Worm (Caenorhabditis elegans) whole organism, mixed stage, embryonic: ENCODE data around the gene nnt-1.
A peak's percentile ranks its signal among the peaks of the same experiment; 100 is the strongest.

Experiments used
- M03D4.4 ChIP-seq: sonication (generic microtip); optimal IDR thresholded peaks from 2 replicates; lab custom pipeline; 2017; ENCODE audit warnings: mild to moderate bottlenecking, missing genetic modification characterization, missing compliant biosample characterization
- bed-3 ChIP-seq: fragments of 200-800 bp; sonication (Bioruptor generic); optimal IDR thresholded peaks from 3 replicates; lab custom pipeline; 2018; ENCODE audit warnings: mild to moderate bottlenecking, missing genetic modification characterization, moderate library complexity, missing compliant biosample characterization
- blmp-1 ChIP-seq: fragments of 150-350 bp; optimal IDR thresholded peaks from 2 replicates; lab custom pipeline; 2014; ENCODE audit warnings: missing biosample characterization, missing genetic modification characterization
- ceh-39 ChIP-seq: fragments of 150-350 bp; optimal IDR thresholded peaks from 2 replicates; lab custom pipeline; 2014; ENCODE audit warnings: missing biosample characterization, missing genetic modification characterization
- ceh-43 ChIP-seq: fragments of 200-800 bp; sonication (Bioruptor generic); optimal IDR thresholded peaks from 2 replicates; lab custom pipeline; 2018; ENCODE audit warnings: mild to moderate bottlenecking, missing genetic modification characterization, moderate library complexity, missing compliant biosample characterization
- ceh-83 ChIP-seq: fragments of 200-800 bp; sonication (Bioruptor generic); optimal IDR thresholded peaks from 2 replicates; lab custom pipeline; 2018; ENCODE audit warnings: mild to moderate bottlenecking, missing genetic modification characterization, missing compliant biosample characterization
- ces-1 ChIP-seq: fragments of 150-350 bp; optimal IDR thresholded peaks from 2 replicates; lab custom pipeline; 2014; ENCODE audit warnings: missing biosample characterization, missing genetic modification reagents, missing genetic modification characterization
- cnd-1 ChIP-seq: fragments of 200-800 bp; sonication (Bioruptor generic); optimal IDR thresholded peaks from 2 replicates; lab custom pipeline; 2018; ENCODE audit warnings: mild to moderate bottlenecking, missing genetic modification characterization, missing compliant biosample characterization
- drap-1 ChIP-seq: fragments of 200-800 bp; sonication (Bioruptor generic); optimal IDR thresholded peaks from 3 replicates; lab custom pipeline; 2018; ENCODE audit warnings: mild to moderate bottlenecking, missing genetic modification characterization, missing compliant biosample characterization
- elt-1 ChIP-seq: sonication (generic microtip); optimal IDR thresholded peaks from 2 replicates; lab custom pipeline; 2017; ENCODE audit warnings: missing genetic modification characterization, mild to moderate bottlenecking, missing compliant biosample characterization, antibody characterized with exemption, moderate library complexity, borderline replicate concordance; ENCODE audit not compliant: insufficient read depth
- elt-3 ChIP-seq: fragments of 150-350 bp; optimal IDR thresholded peaks from 2 replicates; lab custom pipeline; 2014; ENCODE audit warnings: missing biosample characterization, missing genetic modification characterization
- flh-1 ChIP-seq: fragments of 200-800 bp; sonication (Bioruptor generic); optimal IDR thresholded peaks from 2 replicates; lab custom pipeline; 2018; ENCODE audit warnings: mild to moderate bottlenecking, missing genetic modification characterization, moderate library complexity, missing compliant biosample characterization
- ham-2 ChIP-seq: fragments of 200-800 bp; sonication (Bioruptor generic); optimal IDR thresholded peaks from 2 replicates; lab custom pipeline; 2018; ENCODE audit warnings: mild to moderate bottlenecking, missing genetic modification characterization, missing compliant biosample characterization
- hlh-1 ChIP-seq: fragments of 150-350 bp; optimal IDR thresholded peaks from 2 replicates; lab custom pipeline; 2014; ENCODE audit warnings: missing biosample characterization, missing genetic modification reagents, missing genetic modification characterization
- lin-13 ChIP-seq: fragments of 150-350 bp; optimal IDR thresholded peaks from 2 replicates; lab custom pipeline; 2014; ENCODE audit warnings: missing biosample characterization, missing genetic modification characterization
- lin-32 ChIP-seq: fragments of 200-800 bp; sonication (Bioruptor generic); optimal IDR thresholded peaks from 2 replicates; lab custom pipeline; 2018; ENCODE audit warnings: mild to moderate bottlenecking, missing genetic modification characterization, missing compliant biosample characterization
- lsy-2 ChIP-seq: fragments of 150-350 bp; optimal IDR thresholded peaks from 2 replicates; lab custom pipeline; 2014; ENCODE audit warnings: missing biosample characterization, missing genetic modification characterization
- mab-5 ChIP-seq: fragments of 150-350 bp; optimal IDR thresholded peaks from 2 replicates; lab custom pipeline; 2014; ENCODE audit warnings: missing biosample characterization, missing genetic modification characterization
- mep-1 ChIP-seq: fragments of 150-350 bp; optimal IDR thresholded peaks from 2 replicates; lab custom pipeline; 2017; ENCODE audit warnings: missing biosample characterization, missing genetic modification reagents, missing genetic modification characterization, inconsistent platforms
- mls-2 ChIP-seq: sonication (generic microtip); optimal IDR thresholded peaks from 2 replicates; lab custom pipeline; 2016; ENCODE audit warnings: mild to moderate bottlenecking, missing genetic modification characterization, moderate library complexity, missing compliant biosample characterization
- nhr-2 ChIP-seq: fragments of 150-350 bp; optimal IDR thresholded peaks from 2 replicates; lab custom pipeline; 2014; ENCODE audit warnings: missing biosample characterization, missing genetic modification characterization
- nhr-237 ChIP-seq: fragments of 150-350 bp; optimal IDR thresholded peaks from 2 replicates; lab custom pipeline; 2014; ENCODE audit warnings: missing biosample characterization, missing genetic modification characterization
- nhr-28 ChIP-seq: fragments of 150-350 bp; optimal IDR thresholded peaks from 2 replicates; lab custom pipeline; 2014; ENCODE audit warnings: missing biosample characterization, missing genetic modification characterization
- pha-4 ChIP-seq: fragments of 150-350 bp; optimal IDR thresholded peaks from 2 replicates; lab custom pipeline; 2018; ENCODE audit warnings: missing biosample characterization, missing genetic modification reagents, missing genetic modification characterization
- sem-2 ChIP-seq: fragments of 200-800 bp; sonication (Bioruptor generic); optimal IDR thresholded peaks from 2 replicates; lab custom pipeline; 2018; ENCODE audit warnings: mild to moderate bottlenecking, missing genetic modification characterization, missing compliant biosample characterization
- snpc-4 ChIP-seq: fragments of 150-350 bp; optimal IDR thresholded peaks from 2 replicates; lab custom pipeline; 2014; ENCODE audit warnings: missing biosample characterization, missing genetic modification characterization
- sptf-1 ChIP-seq: sonication (generic microtip); optimal IDR thresholded peaks from 2 replicates; lab custom pipeline; 2017; ENCODE audit warnings: mild to moderate bottlenecking, missing genetic modification characterization, moderate library complexity, missing compliant biosample characterization
- tbx-8 ChIP-seq: fragments of 200-800 bp; sonication (Bioruptor generic); optimal IDR thresholded peaks from 2 replicates; lab custom pipeline; 2018; ENCODE audit warnings: mild to moderate bottlenecking, missing genetic modification characterization, moderate library complexity, missing compliant biosample characterization
- unc-120 ChIP-seq: sonication (generic microtip); optimal IDR thresholded peaks from 2 replicates; lab custom pipeline; 2017; ENCODE audit warnings: missing genetic modification characterization, missing compliant biosample characterization; ENCODE audit not compliant: poor library complexity, severe bottlenecking
- unc-39 ChIP-seq: fragments of 150-350 bp; optimal IDR thresholded peaks from 2 replicates; lab custom pipeline; 2014; ENCODE audit warnings: missing biosample characterization, missing genetic modification characterization
- unc-62 ChIP-seq: fragments of 150-350 bp; optimal IDR thresholded peaks from 2 replicates; lab custom pipeline; 2014; ENCODE audit warnings: missing biosample characterization, missing genetic modification reagents, missing genetic modification characterization
- zip-8 ChIP-seq: fragments of 150-350 bp; optimal IDR thresholded peaks from 2 replicates; lab custom pipeline; 2014; ENCODE audit warnings: missing biosample characterization, missing genetic modification characterization

nnt-1 gene

DNA sequence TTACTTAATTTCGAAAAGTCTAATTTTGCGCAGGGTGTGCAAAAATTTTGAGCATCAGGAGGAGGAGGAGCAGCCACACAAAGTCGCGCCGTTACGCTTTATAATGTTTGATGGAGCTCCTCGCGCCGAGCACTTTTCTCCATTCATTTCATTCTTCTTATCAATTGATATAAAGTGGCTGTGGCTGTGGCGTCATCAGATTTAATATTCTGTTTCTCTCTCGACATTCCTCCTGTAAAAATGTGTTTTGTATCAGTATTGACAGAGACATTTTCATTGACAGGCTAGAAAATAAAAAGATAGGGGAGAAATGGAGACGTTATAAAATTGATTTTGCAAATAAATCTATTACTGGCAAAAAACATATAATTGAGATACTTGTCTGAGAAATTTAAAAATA, 7.2 kb downstream of the nnt-1 start:
- no peak for TF ChIP-seq ham-2 (GFP tag; lab: Kevin White, UChicago)
- no peak for TF ChIP-seq zip-8 (tag; lab: Kevin White, UChicago)
- no peak for TF ChIP-seq ces-1 (GFP tag; lab: Kevin White, UChicago)
- no peak for TF ChIP-seq unc-120 (tag; lab: Kevin White, UChicago)
- no peak for TF ChIP-seq unc-62
- no peak for TF ChIP-seq snpc-4
- TF ChIP-seq nhr-237, result no peak
- TF ChIP-seq nhr-2 (tag; lab: Kevin White, UChicago), result no peak
- no peak for TF ChIP-seq mls-2 (tag; lab: Kevin White, UChicago)
- TF ChIP-seq tbx-8, result no peak
- no peak for TF ChIP-seq cnd-1
- no peak for TF ChIP-seq ceh-43 (GFP tag; lab: Kevin White, UChicago)
- TF ChIP-seq ceh-83 (GFP tag; lab: Kevin White, UChicago), result no peak
- TF ChIP-seq M03D4.4, result no peak
- TF ChIP-seq ceh-39 (tag; lab: Kevin White, UChicago), result no peak
- TF ChIP-seq bed-3 (GFP tag; lab: Kevin White, UChicago), result no peak

DNA sequence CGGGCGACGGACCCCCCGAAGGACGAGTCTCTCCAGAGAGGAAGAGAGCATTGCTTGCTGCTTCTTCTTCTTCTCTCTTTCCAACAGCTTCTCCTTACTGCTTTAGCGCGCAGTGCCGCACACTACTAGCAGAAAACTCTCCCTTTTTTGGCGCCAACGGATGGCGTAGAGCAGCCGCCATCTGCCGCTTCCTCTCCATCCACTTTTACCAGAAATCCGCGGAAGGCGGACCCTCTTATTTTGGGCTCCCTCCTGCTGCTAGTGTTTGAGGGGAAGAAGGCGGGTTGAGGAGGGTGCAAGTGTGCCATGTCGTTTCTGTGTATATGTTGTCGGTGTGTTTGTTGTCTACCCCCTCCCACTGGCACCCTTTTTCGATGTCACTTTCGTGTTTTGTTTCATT, 12.3 kb downstream of the nnt-1 start:
- no peak for TF ChIP-seq snpc-4
- no peak for TF ChIP-seq bed-3 (GFP tag; lab: Kevin White, UChicago)
- no peak for TF ChIP-seq hlh-1 (tag; lab: Kevin White, UChicago)
- TF ChIP-seq cnd-1, result peak; percentile 42
- no peak for TF ChIP-seq mep-1 (tag; lab: Kevin White, UChicago)
- TF ChIP-seq nhr-28 (tag; lab: Kevin White, UChicago), result no peak
- TF ChIP-seq sem-2 (GFP tag; lab: Kevin White, UChicago), result no peak
- TF ChIP-seq unc-120 (tag; lab: Kevin White, UChicago), result peak; percentile 21
- peak; percentile 71 for TF ChIP-seq sptf-1 (tag; lab: Kevin White, UChicago)
- peak; percentile 13 for TF ChIP-seq lin-32 (GFP tag; lab: Kevin White, UChicago)
- peak; percentile 47 for TF ChIP-seq ces-1 (GFP tag; lab: Kevin White, UChicago)

DNA sequence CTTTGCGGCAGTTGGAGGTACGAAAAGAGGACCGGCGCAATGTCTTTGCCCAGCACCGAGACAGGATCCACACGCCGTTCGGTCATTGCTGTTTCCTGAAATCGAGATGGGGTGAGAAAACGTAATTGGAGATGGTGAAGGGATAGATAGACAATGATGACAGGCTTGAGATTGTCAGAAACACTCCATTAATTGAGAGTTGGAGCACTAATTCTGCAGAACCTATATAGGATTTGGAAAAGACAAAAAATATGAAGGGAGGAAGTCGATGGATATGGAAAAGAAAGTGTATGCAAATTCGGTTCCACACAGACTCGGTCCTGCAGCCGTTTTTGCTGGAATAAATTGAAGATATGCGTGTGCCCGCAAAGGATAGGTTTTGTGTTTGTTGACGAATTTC, 16.1 kb downstream of the nnt-1 start, which contains the start of gene Y72A10A.1:
TSS of gene Y72A10A.1 (minus strand) at position 101 of the 400 bp plus-strand sequence.
- no peak for TF ChIP-seq ces-1 (GFP tag; lab: Kevin White, UChicago)
- TF ChIP-seq snpc-4, result no peak

DNA sequence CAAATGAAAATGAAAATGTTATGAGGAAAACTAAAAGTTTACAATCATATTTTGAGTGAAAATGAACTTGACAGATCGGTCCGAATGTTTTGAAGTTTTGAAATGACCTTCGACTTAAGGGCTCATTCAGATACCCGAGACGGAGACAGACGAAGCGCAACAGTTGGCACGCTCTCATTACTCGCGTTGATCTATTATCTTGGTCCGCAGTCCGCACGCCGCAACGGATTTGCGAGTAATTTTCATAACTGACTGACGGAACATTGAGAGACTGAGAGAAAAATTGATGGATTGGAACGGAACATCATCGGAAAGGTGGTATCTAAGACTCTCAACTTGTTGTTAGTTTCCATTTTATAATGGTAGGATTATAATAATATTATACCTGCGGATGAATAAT, 23.8 kb downstream of the nnt-1 start:
- TF ChIP-seq snpc-4 (no peak), ham-2 (GFP tag; lab: Kevin White, UChicago) (no peak), elt-1 (tag; lab: Kevin White, UChicago) (no peak), unc-62 (peak; percentile 81), M03D4.4 (no peak), lin-13 (no peak), mep-1 (tag; lab: Kevin White, UChicago) (no peak), unc-120 (tag; lab: Kevin White, UChicago) (peak; percentile 45), hlh-1 (tag; lab: Kevin White, UChicago) (peak; percentile 94)

DNA sequence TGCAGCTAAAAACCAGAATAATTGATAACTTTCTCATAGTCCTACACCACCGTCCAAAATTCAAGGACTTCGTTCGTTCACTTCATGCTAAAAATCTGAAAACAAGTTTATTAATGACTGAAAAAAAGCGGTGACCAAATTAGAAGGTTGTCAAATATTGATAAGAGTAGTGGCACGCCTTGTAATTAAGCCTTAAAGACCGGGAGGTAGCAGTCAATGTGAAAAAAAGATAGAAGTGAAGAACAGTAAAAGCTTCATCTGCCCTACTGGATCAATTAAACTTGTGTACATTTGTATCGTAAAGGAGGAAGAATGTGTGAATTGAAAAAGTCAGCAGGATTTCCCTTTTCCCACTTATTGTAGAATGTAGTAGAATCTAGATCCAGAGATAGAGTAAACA, 28.3 kb downstream of the nnt-1 start, which contains the start of gene tag-275:
TSS of gene tag-275 (minus strand) at position 101 of the 400 bp plus-strand sequence.
- TF ChIP-seq elt-3 (tag; lab: Kevin White, UChicago) (no peak), flh-1 (GFP tag; lab: Kevin White, UChicago) (no peak), ceh-43 (GFP tag; lab: Kevin White, UChicago) (no peak), lin-13 (no peak), ham-2 (GFP tag; lab: Kevin White, UChicago) (no peak), cnd-1 (no peak), M03D4.4 (no peak)

DNA sequence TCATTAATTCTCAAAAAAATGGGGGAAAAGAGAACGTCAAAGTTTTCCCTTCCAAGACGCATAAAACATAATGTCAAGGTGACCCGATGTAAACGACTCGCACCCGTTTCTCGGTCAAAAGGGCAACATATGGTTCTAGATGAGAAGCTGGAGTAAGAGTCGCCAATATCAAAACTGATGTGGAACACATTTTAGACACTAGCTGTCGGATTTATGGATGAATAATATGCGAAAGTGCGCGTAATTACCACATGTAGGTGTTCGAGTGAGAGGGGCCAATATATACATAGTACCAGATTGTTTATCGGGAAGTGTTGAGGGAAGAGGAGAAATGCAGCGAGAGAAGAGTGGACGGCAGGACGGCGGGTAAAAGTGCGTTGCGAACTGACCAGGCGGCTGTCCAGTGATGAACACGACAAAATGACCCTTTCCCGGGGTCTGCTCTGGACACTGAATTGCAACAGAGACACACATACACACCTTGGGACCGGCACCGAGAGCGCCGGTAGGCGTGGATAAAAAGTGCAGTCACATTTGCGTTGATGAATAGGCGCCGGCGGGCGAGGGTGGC, 28.9 kb downstream of the nnt-1 start:
- TF ChIP-seq lin-32 (GFP tag; lab: Kevin White, UChicago) (no peak), mls-2 (tag; lab: Kevin White, UChicago) (peak; percentile 37), flh-1 (GFP tag; lab: Kevin White, UChicago) (no peak), sptf-1 (tag; lab: Kevin White, UChicago) (peak; percentile 15), mab-5 (tag; lab: Kevin White, UChicago) (no peak), snpc-4 (no peak), cnd-1 (no peak), blmp-1 (tag; lab: Kevin White, UChicago) (no peak), nhr-237 (no peak), unc-62 (peak; percentile 2), nhr-2 (tag; lab: Kevin White, UChicago) (peak; percentile 47), unc-120 (tag; lab: Kevin White, UChicago) (peak; percentile 51), drap-1 (GFP tag; lab: Kevin White, UChicago) (no peak), nhr-28 (tag; lab: Kevin White, UChicago) (no peak), hlh-1 (tag; lab: Kevin White, UChicago) (peak; percentile 75), lsy-2 (no peak), ceh-39 (tag; lab: Kevin White, UChicago) (no peak), pha-4 (no peak), elt-3 (tag; lab: Kevin White, UChicago) (no peak), unc-39 (tag; lab: Kevin White, UChicago) (no peak)
